Worm (Caenorhabditis elegans) whole organism, L1 larva: Measurements from ENCODE around the gene F10C1.1.

Source experiments
- C16A3.4 ChIP-seq: fragments of 150-350 bp; optimal IDR thresholded peaks from 2 replicates; lab custom pipeline; 2014; ENCODE audit warnings: missing biosample characterization, missing genetic modification characterization
- F16B12.6 ChIP-seq: fragments of 150-350 bp; optimal IDR thresholded peaks from 2 replicates; lab custom pipeline; 2014; ENCODE audit warnings: missing biosample characterization, missing genetic modification characterization
- ama-1 ChIP-seq: fragments of 150-350 bp; optimal IDR thresholded peaks from 2 replicates; lab custom pipeline; 2014
- blmp-1 ChIP-seq: fragments of 150-350 bp; optimal IDR thresholded peaks from 2 replicates; lab custom pipeline; 2014; ENCODE audit warnings: missing biosample characterization, missing genetic modification characterization
- ceh-63 ChIP-seq: fragments of 200-800 bp; sonication (Bioruptor generic); optimal IDR thresholded peaks from 2 replicates; lab custom pipeline; 2018; ENCODE audit warnings: mild to moderate bottlenecking, missing genetic modification characterization, missing compliant biosample characterization
- ceh-8 ChIP-seq: fragments of 200-800 bp; sonication (Bioruptor generic); optimal IDR thresholded peaks from 2 replicates; lab custom pipeline; 2018; ENCODE audit warnings: mild to moderate bottlenecking, missing genetic modification characterization, moderate library complexity, missing compliant biosample characterization
- ceh-82 ChIP-seq, 3 experiments: fragments of 150-350 bp in 1 of 3; sonication (generic microtip) in 2 of 3; optimal IDR thresholded peaks; 2 replicates each; lab custom pipeline; 2014 to 2017; ENCODE audit warnings: missing biosample characterization in 3 of 3, missing genetic modification characterization in 3 of 3
- ceh-88 ChIP-seq: fragments of 200-800 bp; sonication (Bioruptor generic); IDR thresholded peaks from 2 replicates; pipeline ENCODE4 v1.3.6; 2022; ENCODE audit warnings: missing genetic modification characterization, missing compliant biosample characterization
- ces-1 ChIP-seq: fragments of 150-350 bp; optimal IDR thresholded peaks from 2 replicates; lab custom pipeline; 2014; ENCODE audit warnings: missing biosample characterization, missing genetic modification reagents, missing genetic modification characterization
- dpl-1 ChIP-seq, 3 experiments: fragments of 150-350 bp in 2 of 3; sonication (generic microtip) in 1 of 3; optimal IDR thresholded peaks; 2 replicates each; lab custom pipeline; 2014 to 2017; ENCODE audit warnings: missing biosample characterization in 3 of 3, missing genetic modification characterization in 3 of 3, missing genetic modification reagents in 3 of 3
- dsc-1 ChIP-seq: sonication (generic microtip); optimal IDR thresholded peaks from 2 replicates; lab custom pipeline; 2016; ENCODE audit warnings: mild to moderate bottlenecking, missing genetic modification characterization, missing compliant biosample characterization
- efl-1 ChIP-seq, 4 experiments: fragments of 150-350 bp; optimal IDR thresholded peaks in 3 of 4; peaks in 1 of 4; 1 replicate in 1 of 4; 2 replicates in 3 of 4; lab custom pipeline; 2014; ENCODE audit warnings: missing biosample characterization in 2 of 4, missing genetic modification characterization in 2 of 4, missing genetic modification reagents in 2 of 4
- efl-3 ChIP-seq: fragments of 200-800 bp; sonication (Bioruptor generic); optimal IDR thresholded peaks from 2 replicates; lab custom pipeline; 2018; ENCODE audit warnings: mild to moderate bottlenecking, missing genetic modification characterization, missing compliant biosample characterization
- egl-13 ChIP-seq: sonication (generic microtip); optimal IDR thresholded peaks from 2 replicates; lab custom pipeline; 2016; ENCODE audit warnings: missing genotype, missing genetic modification reagents, missing genetic modification characterization, missing compliant biosample characterization
- egl-27 ChIP-seq, 2 experiments: fragments of 150-350 bp in 1 of 2; sonication (generic microtip); optimal IDR thresholded peaks; 3 replicates each; lab custom pipeline; 2017 to 2018; ENCODE audit warnings: missing biosample characterization in 2 of 2, missing genetic modification characterization in 2 of 2, missing genetic modification reagents in 2 of 2
- elt-3 ChIP-seq, 6 experiments: fragments of 150-350 bp in 1 of 6; sonication (generic microtip); optimal IDR thresholded peaks; 2 replicates each; lab custom pipeline; 2017 to 2018; ENCODE audit warnings: missing biosample characterization in 6 of 6, missing genetic modification characterization in 6 of 6, inconsistent platforms in 1 of 6
- ets-5 ChIP-seq: fragments of 200-800 bp; sonication (Bioruptor generic); IDR thresholded peaks from 2 replicates; pipeline ENCODE4 v1.3.6; 2022; ENCODE audit warnings: missing genetic modification characterization, missing compliant biosample characterization
- fkh-10 ChIP-seq: sonication (generic microtip); optimal IDR thresholded peaks from 2 replicates; lab custom pipeline; 2017; ENCODE audit warnings: missing biosample characterization, missing genetic modification reagents, missing genetic modification characterization
- fkh-8 ChIP-seq: sonication (generic microtip); optimal IDR thresholded peaks from 2 replicates; lab custom pipeline; 2016; ENCODE audit warnings: mild to moderate bottlenecking, missing genetic modification characterization, missing compliant biosample characterization
- fos-1 ChIP-seq: fragments of 150-350 bp; optimal IDR thresholded peaks from 2 replicates; lab custom pipeline; 2014; ENCODE audit warnings: missing biosample characterization, missing genetic modification characterization
- irx-1 ChIP-seq: sonication (generic microtip); optimal IDR thresholded peaks from 2 replicates; lab custom pipeline; 2016; ENCODE audit warnings: missing genetic modification characterization, missing compliant biosample characterization
- isw-1 ChIP-seq: fragments of 200-800 bp; sonication (Bioruptor generic); IDR thresholded peaks from 2 replicates; pipeline ENCODE4 v1.3.6; 2022; ENCODE audit warnings: missing genetic modification characterization, missing compliant biosample characterization
- lin-13 ChIP-seq: fragments of 150-350 bp; optimal IDR thresholded peaks from 2 replicates; lab custom pipeline; 2014; ENCODE audit warnings: missing biosample characterization, missing genetic modification reagents, missing genetic modification characterization
- lin-14 ChIP-seq: fragments of 200-800 bp; sonication (Bioruptor generic); optimal IDR thresholded peaks from 2 replicates; lab custom pipeline; 2018; ENCODE audit warnings: mild to moderate bottlenecking, missing genetic modification characterization, moderate library complexity, missing compliant biosample characterization
- lin-15B ChIP-seq: fragments of 150-350 bp; sonication (generic microtip); optimal IDR thresholded peaks from 3 replicates; lab custom pipeline; 2014; ENCODE audit warnings: missing biosample characterization, missing genetic modification characterization
- lin-35 ChIP-seq, 2 experiments: fragments of 150-350 bp; optimal IDR thresholded peaks; 2 replicates each; lab custom pipeline; 2014; ENCODE audit warnings: missing biosample characterization in 2 of 2, missing genetic modification characterization in 2 of 2, missing genetic modification reagents in 2 of 2
- lin-39 ChIP-seq: fragments of 150-350 bp; optimal IDR thresholded peaks from 2 replicates; lab custom pipeline; 2014; ENCODE audit warnings: missing biosample characterization, missing genetic modification reagents, missing genetic modification characterization
- lir-3 ChIP-seq: sonication (generic microtip); optimal IDR thresholded peaks from 2 replicates; lab custom pipeline; 2016; ENCODE audit warnings: mild to moderate bottlenecking, missing genetic modification characterization, moderate library complexity, missing compliant biosample characterization; ENCODE audit not compliant: poor library complexity
- lsy-2 ChIP-seq, 2 experiments: fragments of 150-350 bp; optimal IDR thresholded peaks; 2 replicates each; lab custom pipeline; 2014; ENCODE audit warnings: missing biosample characterization in 2 of 2, missing genetic modification characterization in 2 of 2
- mab-9 ChIP-seq: fragments of 200-800 bp; sonication (Bioruptor generic); IDR thresholded peaks from 2 replicates; pipeline ENCODE4 v1.3.6; 2022; ENCODE audit warnings: missing genetic modification reagents, missing genetic modification characterization, missing compliant biosample characterization
- mdl-1 ChIP-seq, 2 experiments: fragments of 150-350 bp; optimal IDR thresholded peaks; 2 replicates each; lab custom pipeline; 2014 to 2017; ENCODE audit warnings: missing biosample characterization in 2 of 2, missing genetic modification characterization in 2 of 2, inconsistent platforms in 1 of 2
- mep-1 ChIP-seq: fragments of 150-350 bp; optimal IDR thresholded peaks from 2 replicates; lab custom pipeline; 2014; ENCODE audit warnings: missing biosample characterization, missing genetic modification characterization
- nhr-12 ChIP-seq: sonication (generic microtip); optimal IDR thresholded peaks from 2 replicates; lab custom pipeline; 2017; ENCODE audit warnings: missing biosample characterization, missing genetic modification characterization
- nhr-237 ChIP-seq: fragments of 150-350 bp; optimal IDR thresholded peaks from 2 replicates; lab custom pipeline; 2014; ENCODE audit warnings: missing biosample characterization, missing genetic modification characterization
- nhr-47 ChIP-seq: sonication (generic microtip); optimal IDR thresholded peaks from 2 replicates; lab custom pipeline; 2016; ENCODE audit warnings: mild to moderate bottlenecking, missing genetic modification characterization, moderate library complexity, missing compliant biosample characterization
- nhr-71 ChIP-seq: sonication (generic microtip); optimal IDR thresholded peaks from 2 replicates; lab custom pipeline; 2016; ENCODE audit warnings: mild to moderate bottlenecking, missing genetic modification characterization, moderate library complexity, missing compliant biosample characterization
- nhr-77 ChIP-seq: fragments of 150-350 bp; optimal IDR thresholded peaks from 2 replicates; lab custom pipeline; 2014; ENCODE audit warnings: missing biosample characterization, missing genetic modification characterization
- pax-3 ChIP-seq: fragments of 200-800 bp; sonication (Bioruptor generic); optimal IDR thresholded peaks from 2 replicates; lab custom pipeline; 2018; ENCODE audit warnings: mild to moderate bottlenecking, missing genetic modification characterization, moderate library complexity, missing compliant biosample characterization
- skn-1 ChIP-seq: fragments of 150-350 bp; optimal IDR thresholded peaks from 2 replicates; lab custom pipeline; 2014; ENCODE audit warnings: missing biosample characterization, missing genetic modification characterization
- snu-23 ChIP-seq: sonication (generic microtip); optimal IDR thresholded peaks from 2 replicates; lab custom pipeline; 2016; ENCODE audit warnings: missing genetic modification characterization, missing compliant biosample characterization
- swsn-7 ChIP-seq: sonication (generic microtip); optimal IDR thresholded peaks from 2 replicates; lab custom pipeline; 2016; ENCODE audit warnings: missing genetic modification characterization, missing compliant biosample characterization
- tbx-2 ChIP-seq: sonication (generic microtip); optimal IDR thresholded peaks from 2 replicates; lab custom pipeline; 2016; ENCODE audit warnings: missing genetic modification characterization, missing compliant biosample characterization
- unc-62 ChIP-seq: fragments of 150-350 bp; optimal IDR thresholded peaks from 2 replicates; lab custom pipeline; 2014; ENCODE audit warnings: missing biosample characterization, missing genetic modification reagents, missing genetic modification characterization
- unc-86 ChIP-seq: sonication (generic microtip); optimal IDR thresholded peaks from 2 replicates; lab custom pipeline; 2016; ENCODE audit warnings: missing genetic modification characterization, missing compliant biosample characterization
- xbp-1 ChIP-seq: sonication (generic microtip); optimal IDR thresholded peaks from 2 replicates; lab custom pipeline; 2016; ENCODE audit warnings: missing genetic modification characterization, missing compliant biosample characterization
- zag-1 ChIP-seq: fragments of 150-350 bp; optimal IDR thresholded peaks from 2 replicates; lab custom pipeline; 2014; ENCODE audit warnings: missing biosample characterization, missing genetic modification characterization
- ztf-11 ChIP-seq, 2 experiments: sonication (generic microtip); optimal IDR thresholded peaks; 2 replicates each; lab custom pipeline; 2016 to 2017; ENCODE audit warnings: missing genetic modification characterization in 2 of 2, missing biosample characterization in 1 of 2, missing compliant biosample characterization in 1 of 2

The F10C1.1 gene

ce11 chrII:5774120-5774519 lies at the start of gene F10C1.1, which contains the start of gene dmd-5:
Gene F10C1.1 (plus strand): TSS chrII:5774229.
Gene dmd-5 (minus strand): TSS chrII:5774220.
- no peak for TF ChIP-seq lin-15B
- no peak for TF ChIP-seq egl-13 (tag; lab: Kevin White, UChicago)
- no peak for TF ChIP-seq mep-1 (tag; lab: Kevin White, UChicago)
- no peak for TF ChIP-seq lin-39
- no peak for TF ChIP-seq lin-35 (GFP tag; optimal IDR thresholded peaks at IDR 0.05; lab: Kevin White, UChicago)
- TF ChIP-seq ets-5 (GFP tag; lab: Robert Waterston, UW), result no peak
- TF ChIP-seq blmp-1 (tag; lab: Kevin White, UChicago), result no peak
- TF ChIP-seq swsn-7 (tag; lab: Kevin White, UChicago), result no peak
- TF ChIP-seq fos-1, result no peak
- TF ChIP-seq nhr-77 (tag; lab: Kevin White, UChicago), result no peak
- no peak for TF ChIP-seq ceh-88 (GFP tag; lab: Robert Waterston, UW)
- TF ChIP-seq unc-62 (GFP tag; lab: Kevin White, UChicago), result no peak
- TF ChIP-seq lsy-2 (tag; optimal IDR thresholded peaks at IDR 0.05; lab: Kevin White, UChicago), result no peak
- no peak for TF ChIP-seq ceh-82 (tag; optimal IDR thresholded peaks at IDR 0.05; lab: Kevin White, UChicago)
- no peak for TF ChIP-seq snu-23

DNA sequence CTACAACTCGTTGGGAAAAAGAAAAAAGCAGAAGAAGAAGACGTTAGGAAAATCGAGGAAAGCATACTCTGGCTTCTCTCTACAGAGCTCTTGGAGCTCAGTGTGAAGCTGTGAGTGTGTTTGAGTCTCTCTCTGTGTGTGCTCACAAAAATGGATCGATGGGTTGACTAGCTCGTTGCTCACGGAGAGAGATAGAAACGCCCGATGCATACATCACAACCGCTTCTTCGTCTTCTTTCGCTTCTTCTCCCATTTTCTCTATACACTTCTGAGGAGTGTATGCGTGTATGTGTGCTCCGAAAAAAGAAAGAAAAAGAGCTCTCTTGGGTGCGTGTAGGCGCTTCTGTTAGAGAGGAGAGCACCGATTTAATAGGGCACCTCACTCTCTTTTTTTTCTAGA lies 48.9 kb upstream of the F10C1.1 start:
- TF ChIP-seq nhr-71 (peak; percentile 48), ceh-63 (GFP tag; lab: Kevin White, UChicago) (no peak), egl-27 (tag; optimal IDR thresholded peaks at IDR 0.05; lab: Kevin White, UChicago) (no peak), lin-15B (peak; percentile 15), irx-1 (tag; lab: Kevin White, UChicago) (peak; percentile 5), F16B12.6 (peak; percentile 6), fkh-8 (tag; lab: Kevin White, UChicago) (peak; percentile 95), ceh-82 (tag; optimal IDR thresholded peaks at IDR 0.05; lab: Kevin White, UChicago) (peak in 2 of 3 experiments; percentile 35 to 86), lin-13 (GFP tag; lab: Kevin White, UChicago) (peak; percentile 49), efl-3 (GFP tag; lab: Kevin White, UChicago) (no peak), mep-1 (tag; lab: Kevin White, UChicago) (peak; percentile 46), dpl-1 (GFP tag; optimal IDR thresholded peaks at IDR 0.05; lab: Kevin White, UChicago) (peak in 1 of 3 experiments; percentile 39), swsn-7 (tag; lab: Kevin White, UChicago) (peak; percentile 65), elt-3 (tag; optimal IDR thresholded peaks at IDR 0.05; lab: Kevin White, UChicago) (no peak), fkh-10 (GFP tag; lab: Kevin White, UChicago) (peak; percentile 85), unc-86 (tag; lab: Kevin White, UChicago) (peak; percentile 67), C16A3.4 (tag; lab: Kevin White, UChicago) (peak; percentile 42), ztf-11 (tag; optimal IDR thresholded peaks at IDR 0.05; lab: Kevin White, UChicago) (no peak), nhr-237 (tag; lab: Kevin White, UChicago) (no peak), ceh-8 (GFP tag; lab: Kevin White, UChicago) (peak; percentile 38), lin-35 (GFP tag; optimal IDR thresholded peaks at IDR 0.05; lab: Kevin White, UChicago) (peak in 1 of 2 experiments; percentile 67), lin-14 (GFP tag; lab: Kevin White, UChicago) (peak; percentile 93), fos-1 (peak; percentile 64), nhr-47 (peak; percentile 51), isw-1 (GFP tag; lab: Robert Waterston, UW) (peak; percentile 58), mab-9 (GFP tag; lab: Robert Waterston, UW) (0 out of 2 replicates have a peak, but pooled peaks have one; percentile 25), nhr-12 (tag; lab: Kevin White, UChicago) (no peak), pax-3 (no peak), skn-1 (tag; lab: Kevin White, UChicago) (peak; percentile 33), egl-13 (tag; lab: Kevin White, UChicago) (peak; percentile 60), efl-1 (optimal IDR thresholded peaks at IDR 0.05; lab: Kevin White, UChicago) (peak; percentile 15 to 37), efl-1 (GFP tag; optimal IDR thresholded peaks at IDR 0.05 in 1 of 2; lab: Kevin White, UChicago) (no peak), ama-1 (lab: Kevin White, UChicago) (no peak), zag-1 (tag; lab: Kevin White, UChicago) (peak; percentile 70), lsy-2 (tag; optimal IDR thresholded peaks at IDR 0.05; lab: Kevin White, UChicago) (peak in 1 of 2 experiments; percentile 71), ces-1 (GFP tag; lab: Kevin White, UChicago) (no peak), mdl-1 (tag; optimal IDR thresholded peaks at IDR 0.05; lab: Kevin White, UChicago) (no peak), nhr-77 (tag; lab: Kevin White, UChicago) (peak; percentile 1), tbx-2 (peak; percentile 36), xbp-1 (tag; lab: Kevin White, UChicago) (peak; percentile 29), dsc-1 (tag; lab: Kevin White, UChicago) (peak; percentile 0), snu-23 (peak; percentile 61), lir-3 (no peak)
